Worm (Caenorhabditis elegans): Measurements from ENCODE around the gene sqst-5.

The sqst-5 gene

DNA sequence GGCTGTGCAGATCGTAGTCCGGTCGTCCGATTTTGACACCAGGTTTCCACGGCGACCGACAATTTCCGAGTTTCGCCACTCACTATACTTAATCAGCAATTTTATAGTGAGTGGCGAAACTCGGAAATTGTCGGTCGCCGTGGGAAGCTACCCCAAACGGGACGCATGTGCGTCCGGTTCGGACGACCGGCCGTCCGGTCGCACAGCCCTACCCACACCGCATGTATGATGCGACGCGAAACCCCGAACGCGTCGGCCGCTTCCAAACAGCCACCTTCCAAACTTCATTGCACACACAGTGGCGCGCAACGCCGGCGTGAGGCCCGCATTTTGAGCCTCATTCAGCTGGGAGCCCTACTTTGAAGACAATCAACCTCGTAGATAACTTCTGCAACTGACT lies 3.7 kb upstream of the sqst-5 start:
- TF ChIP-seq set-16 (GFP tag; IDR thresholded peaks at IDR 0.05) = peak; percentile 81
- TF ChIP-seq mxl-2 (GFP tag; conservative IDR thresholded peaks at IDR 0.05) = no peak

DNA sequence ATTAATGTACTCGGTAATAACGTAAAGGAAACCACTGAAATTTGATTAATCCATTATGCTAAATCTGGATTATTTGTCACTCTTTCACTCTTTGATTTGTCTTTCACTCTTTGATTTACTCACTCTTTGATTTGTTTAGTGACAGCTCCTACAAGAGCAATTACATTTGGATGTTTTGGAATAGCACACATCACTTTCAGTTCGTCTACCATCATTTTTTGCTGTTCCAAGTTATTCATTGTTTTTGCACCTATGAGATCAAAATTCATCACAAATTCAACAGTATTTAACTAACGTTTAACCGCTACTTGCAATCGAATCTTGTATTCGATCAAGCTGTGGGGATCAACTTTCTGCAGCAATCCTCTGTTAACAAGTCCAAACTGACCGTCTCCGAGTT lies 1.7 kb upstream of the sqst-5 start:
- TF ChIP-seq ceh-62 (tag; optimal IDR thresholded peaks at IDR 0.05) (no peak), unc-62 (GFP tag; optimal IDR thresholded peaks at IDR 0.05 in 1 of 2) (peak in 1 of 2 experiments; percentile 60), unc-62 (tag; optimal IDR thresholded peaks at IDR 0.05) (no peak), nhr-25 (tag; optimal IDR thresholded peaks at IDR 0.05; ENCODE audit: borderline replicate concordance, insufficient read depth) (no peak)

DNA sequence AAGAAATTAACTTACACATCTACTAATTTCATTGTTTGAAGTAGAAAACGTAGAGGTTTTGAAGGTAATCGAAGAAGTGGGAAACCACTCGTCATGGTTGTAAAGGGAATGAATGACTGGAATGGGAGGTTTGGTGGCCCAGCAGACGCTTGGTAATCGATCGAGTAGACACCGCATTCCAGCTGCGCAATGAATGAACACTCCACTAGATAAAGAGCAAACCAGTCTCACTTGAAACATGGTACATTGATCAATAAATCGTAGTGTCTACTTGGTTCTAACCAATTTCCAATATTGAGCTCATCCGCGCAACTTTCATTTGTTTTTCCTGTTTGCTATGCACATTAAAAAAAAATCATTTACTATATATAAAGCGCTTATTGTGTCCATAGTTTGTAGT lies 1.1 kb downstream of the sqst-5 start, which contains the start of gene fbxb-84:
fbxb-84 (minus strand) TSS at position 101 of the 400 bp plus-strand sequence.
- TF ChIP-seq ceh-62 (tag; optimal IDR thresholded peaks at IDR 0.05) (no peak), unc-130 (GFP tag; optimal IDR thresholded peaks at IDR 0.05) (no peak), hif-1 (tag; optimal IDR thresholded peaks at IDR 0.05) (no peak)

DNA sequence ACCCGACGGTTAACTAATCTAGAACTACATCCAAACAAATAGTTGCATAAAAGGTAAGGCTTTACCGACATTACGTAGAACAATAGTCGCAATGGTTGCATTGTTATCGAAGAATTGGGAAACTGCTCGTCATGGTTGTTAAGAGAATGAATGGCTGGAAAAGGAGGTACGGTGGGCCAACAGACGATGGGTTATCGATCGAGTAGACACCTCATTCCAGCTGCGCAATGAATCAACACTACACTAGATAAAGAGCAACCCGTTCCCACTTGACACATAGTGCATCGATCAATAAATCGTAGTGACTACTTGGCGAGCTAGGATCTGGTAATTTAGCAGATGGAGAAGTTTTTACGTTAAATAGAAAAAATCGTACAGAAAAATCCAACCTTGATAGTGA lies 2.3 kb downstream of the sqst-5 start, which contains the start of the genes T17A3.12 and fbxb-83:
T17A3.12 (minus strand) TSS at position 101 of the 400 bp plus-strand sequence.
fbxb-83 (minus strand) TSS at position 134 of the 400 bp plus-strand sequence.
- TF ChIP-seq egl-43 (GFP tag; IDR thresholded peaks at IDR 0.05) (no peak), lir-3 (tag; optimal IDR thresholded peaks at IDR 0.05) (no peak)

DNA sequence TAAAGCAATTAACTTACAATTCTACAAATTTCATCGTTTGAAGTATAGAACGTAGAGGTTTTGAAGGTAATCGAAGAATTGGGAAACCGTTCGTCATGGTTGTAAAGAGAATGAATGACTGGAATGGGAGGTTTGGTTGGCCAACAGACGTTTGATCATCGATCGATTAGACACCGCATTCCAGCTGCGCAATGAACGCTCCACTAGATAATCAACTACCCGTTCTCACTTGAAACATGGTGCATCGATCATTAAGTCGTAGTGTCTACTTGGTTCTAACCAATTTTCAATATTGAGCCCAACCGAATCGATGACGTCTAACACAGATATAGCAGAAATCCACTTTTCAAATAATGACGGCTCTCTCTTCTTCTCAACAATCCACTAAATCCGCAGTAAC lies 4.3 kb downstream of the sqst-5 start, which contains the start of gene fbxb-82:
fbxb-82 (minus strand) TSS at position 101 of the 400 bp plus-strand sequence.
- no peak for TF ChIP-seq F37D6.2 (tag; optimal IDR thresholded peaks at IDR 0.05)
- TF ChIP-seq fkh-10 (GFP tag; optimal IDR thresholded peaks at IDR 0.05) = no peak

DNA sequence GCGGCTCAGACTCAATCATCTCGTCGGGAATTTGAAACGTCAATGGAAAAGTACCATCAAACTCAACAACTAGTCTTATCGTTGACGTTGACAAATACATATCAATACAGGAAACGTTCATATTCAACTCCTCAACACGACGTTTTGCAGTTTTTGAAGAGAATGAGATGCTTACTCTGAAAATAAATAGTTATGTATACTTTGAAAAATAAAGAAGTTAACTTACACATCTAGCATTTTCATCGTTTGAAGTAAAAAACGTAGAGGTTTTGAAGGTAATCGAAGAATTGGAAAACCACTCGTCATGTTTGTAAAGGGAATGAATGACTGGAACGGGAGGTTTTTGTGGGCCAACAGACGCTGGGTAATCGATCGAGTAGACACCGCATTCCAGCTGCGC lies 6.5 kb downstream of the sqst-5 start, which contains the start of gene fbxb-81:
fbxb-81 (minus strand) TSS at position 314 of the 400 bp plus-strand sequence.
- TF ChIP-seq daf-19 (GFP tag; conservative IDR thresholded peaks at IDR 0.05) (no peak), unc-62 (GFP tag; optimal IDR thresholded peaks at IDR 0.05 in 1 of 2) (peak in 1 of 2 experiments; percentile 94), unc-62 (tag; optimal IDR thresholded peaks at IDR 0.05) (no peak)

DNA sequence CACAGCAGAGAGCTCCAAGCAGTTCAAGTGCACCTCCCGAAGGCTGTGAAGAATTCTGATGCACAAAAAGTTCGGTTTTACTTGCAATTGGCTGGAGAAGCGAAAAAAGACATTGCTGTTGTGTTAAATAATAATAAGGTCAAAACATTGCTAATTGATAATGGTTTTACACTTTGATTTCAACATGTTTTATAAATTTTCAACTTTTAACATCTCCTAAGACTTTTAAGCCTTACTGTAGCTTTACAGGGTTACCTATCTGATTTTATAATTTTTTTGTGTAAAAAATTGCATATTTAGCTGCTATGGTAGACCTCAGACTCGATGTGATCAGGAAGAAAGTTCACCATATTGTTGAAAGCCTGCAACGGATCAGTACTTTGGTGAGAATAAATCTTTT lies 13.2 kb downstream of the sqst-5 start, which contains the start of gene pals-25:
pals-25 (plus strand) TSS at position 301 of the 400 bp plus-strand sequence.
- no peak for TF ChIP-seq spr-3 (GFP tag; optimal IDR thresholded peaks at IDR 0.05)
- no peak for TF ChIP-seq lir-3 (tag; optimal IDR thresholded peaks at IDR 0.05)
- no peak for TF ChIP-seq ztf-11 (tag; optimal IDR thresholded peaks at IDR 0.05)
- no peak for TF ChIP-seq spr-1 (tag; optimal IDR thresholded peaks at IDR 0.05)
- no peak for TF ChIP-seq nhr-111 (GFP tag; optimal IDR thresholded peaks at IDR 0.05)
- TF ChIP-seq F10B5.3 (tag; optimal IDR thresholded peaks at IDR 0.05) = no peak
- TF ChIP-seq mep-1 (tag; optimal IDR thresholded peaks at IDR 0.05) = no peak
- no peak for TF ChIP-seq ces-1 (GFP tag; optimal IDR thresholded peaks at IDR 0.05)
- no peak for TF ChIP-seq nhr-102 (tag; optimal IDR thresholded peaks at IDR 0.05)

DNA sequence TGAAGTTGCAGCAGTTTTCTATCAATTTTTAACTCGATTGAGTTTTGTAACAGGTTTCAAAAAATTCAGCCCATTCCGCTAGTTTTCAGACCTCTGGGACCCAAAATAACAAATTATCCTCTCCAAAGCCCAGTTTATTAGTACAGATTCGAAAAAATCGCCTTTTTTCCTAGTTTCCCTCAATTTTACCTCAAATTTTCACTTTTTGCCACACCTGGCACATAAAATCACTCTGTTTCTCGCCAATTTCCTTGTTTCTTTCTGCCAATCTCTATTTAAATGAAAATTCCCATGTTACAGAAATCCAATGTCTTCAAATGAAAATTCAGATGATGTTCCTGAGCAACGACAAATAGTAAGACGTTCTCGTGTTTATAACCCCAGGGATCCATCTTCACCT lies 15.3 kb downstream of the sqst-5 start, which contains the start of gene pals-22:
pals-22 (plus strand) TSS at position 301 of the 400 bp plus-strand sequence.
- TF ChIP-seq lin-13 (GFP tag; optimal IDR thresholded peaks at IDR 0.05) = no peak
- TF ChIP-seq jun-1 (tag; optimal IDR thresholded peaks at IDR 0.05) = no peak

DNA sequence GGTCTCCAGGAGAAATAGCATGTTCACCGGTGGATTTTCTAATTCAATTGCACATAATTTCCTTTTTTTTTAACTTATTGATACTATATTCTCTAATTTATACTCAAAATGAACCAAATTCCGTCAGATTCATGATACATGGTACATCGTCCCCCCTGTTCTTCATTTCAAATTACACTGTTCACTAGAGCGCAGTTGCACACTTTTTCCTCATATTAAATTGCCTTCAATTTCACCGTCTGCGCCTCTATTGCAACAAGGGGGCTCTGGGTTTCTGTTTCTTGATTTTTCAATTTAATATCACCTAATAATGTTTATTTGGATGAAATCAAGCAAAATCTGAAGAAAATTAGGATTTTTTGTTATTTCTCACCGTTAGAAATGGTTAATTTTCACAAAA lies 15.8 kb downstream of the sqst-5 start:
- TF ChIP-seq mdt-29 (GFP tag; IDR thresholded peaks at IDR 0.05) = no peak
- peak; percentile 62 for TF ChIP-seq rbr-2 (tag; optimal IDR thresholded peaks at IDR 0.05)
- no peak for TF ChIP-seq ceh-62 (tag; optimal IDR thresholded peaks at IDR 0.05)
- no peak for TF ChIP-seq nhr-48 (tag; optimal IDR thresholded peaks at IDR 0.05)
- peak; percentile 36 for TF ChIP-seq hlh-30 (tag; optimal IDR thresholded peaks at IDR 0.05; ENCODE audit: insufficient read depth)
- no peak for TF ChIP-seq tra-1 (GFP tag; IDR thresholded peaks at IDR 0.05)
- TF ChIP-seq T26A8.4 (GFP tag; IDR thresholded peaks at IDR 0.05) = no peak
- no peak for TF ChIP-seq mxl-3 (GFP tag; optimal IDR thresholded peaks at IDR 0.05)
- TF ChIP-seq nhr-11 (tag; optimal IDR thresholded peaks at IDR 0.05) = no peak
- peak; percentile 10 for TF ChIP-seq hlh-11 (tag; optimal IDR thresholded peaks at IDR 0.05)
- peak; percentile 78 for TF ChIP-seq aha-1 (tag)
- no peak for TF ChIP-seq Y48G9A.11 (GFP tag; IDR thresholded peaks at IDR 0.05)
- peak; percentile 55 for TF ChIP-seq nhr-6 (tag; optimal IDR thresholded peaks at IDR 0.05)
- no peak for TF ChIP-seq cey-2 (tag; optimal IDR thresholded peaks at IDR 0.05; ENCODE audit: borderline replicate concordance, insufficient read depth)

Measured in whole organism, L4 larva.